Worm (Caenorhabditis elegans) whole organism, late embryonic: Measurements from ENCODE around the gene apn-1.

ENCODE experiments used
- K02D7.2 ChIP-seq: sonication (generic microtip); optimal IDR thresholded peaks from 2 replicates; lab custom pipeline; 2017; ENCODE audit warnings: mild to moderate bottlenecking, missing genetic modification characterization, missing compliant biosample characterization
- K09A11.1 ChIP-seq: sonication (generic microtip); optimal IDR thresholded peaks from 2 replicates; lab custom pipeline; 2017; ENCODE audit warnings: antibody characterized with exemption, mild to moderate bottlenecking, missing genetic modification characterization, missing compliant biosample characterization; ENCODE audit not compliant: insufficient read depth
- T23F11.4 ChIP-seq: fragments of 200-800 bp; sonication (Bioruptor generic); optimal IDR thresholded peaks from 2 replicates; lab custom pipeline; 2018; ENCODE audit warnings: mild to moderate bottlenecking, missing genetic modification characterization, missing compliant biosample characterization
- ceh-14 ChIP-seq: sonication (generic microtip); optimal IDR thresholded peaks from 2 replicates; lab custom pipeline; 2016; ENCODE audit warnings: missing genotype, missing genetic modification characterization, missing compliant biosample characterization
- ceh-19 ChIP-seq: fragments of 200-800 bp; sonication (Bioruptor generic); optimal IDR thresholded peaks from 2 replicates; lab custom pipeline; 2018; ENCODE audit warnings: mild to moderate bottlenecking, missing genetic modification characterization, missing compliant biosample characterization
- ceh-22 ChIP-seq: sonication (generic microtip); optimal IDR thresholded peaks from 2 replicates; lab custom pipeline; 2017; ENCODE audit warnings: missing biosample characterization, missing genetic modification characterization
- ceh-24 ChIP-seq: sonication (generic microtip); optimal IDR thresholded peaks from 2 replicates; lab custom pipeline; 2016; ENCODE audit warnings: mild to moderate bottlenecking, missing genetic modification characterization, missing compliant biosample characterization
- ceh-31 ChIP-seq: sonication (generic microtip); optimal IDR thresholded peaks from 2 replicates; lab custom pipeline; 2016; ENCODE audit warnings: missing genetic modification characterization, missing compliant biosample characterization
- ceh-34 ChIP-seq: sonication (generic microtip); optimal IDR thresholded peaks from 2 replicates; lab custom pipeline; 2016; ENCODE audit warnings: mild to moderate bottlenecking, missing genetic modification characterization, missing compliant biosample characterization
- ceh-48 ChIP-seq: sonication (generic microtip); optimal IDR thresholded peaks from 2 replicates; lab custom pipeline; 2016; ENCODE audit warnings: missing genetic modification characterization, inconsistent platforms, missing compliant biosample characterization
- ceh-9 ChIP-seq: sonication (generic microtip); optimal IDR thresholded peaks from 2 replicates; lab custom pipeline; 2016; ENCODE audit warnings: mild to moderate bottlenecking, missing genetic modification characterization, inconsistent platforms, missing compliant biosample characterization
- dmd-4 ChIP-seq: sonication (generic microtip); optimal IDR thresholded peaks from 2 replicates; lab custom pipeline; 2016; ENCODE audit warnings: borderline replicate concordance, missing genetic modification characterization, missing compliant biosample characterization
- dve-1 ChIP-seq: sonication (generic microtip); optimal IDR thresholded peaks from 2 replicates; lab custom pipeline; 2017; ENCODE audit warnings: antibody characterized with exemption, mild to moderate bottlenecking, missing genetic modification characterization, missing compliant biosample characterization
- elt-2 ChIP-seq: sonication (generic microtip); optimal IDR thresholded peaks from 2 replicates; lab custom pipeline; 2016; ENCODE audit warnings: missing genetic modification reagents, missing genetic modification characterization, missing compliant biosample characterization
- elt-4 ChIP-seq: sonication (generic microtip); optimal IDR thresholded peaks from 2 replicates; lab custom pipeline; 2016; ENCODE audit warnings: missing genetic modification characterization, missing compliant biosample characterization
- ets-4 ChIP-seq: sonication (generic microtip); optimal IDR thresholded peaks from 2 replicates; lab custom pipeline; 2016; ENCODE audit warnings: missing genetic modification characterization, missing compliant biosample characterization
- eyg-1 ChIP-seq: sonication (generic microtip); optimal IDR thresholded peaks from 2 replicates; lab custom pipeline; 2016; ENCODE audit warnings: missing genotype, missing genetic modification characterization, missing compliant biosample characterization
- fkh-10 ChIP-seq: fragments of 150-350 bp; optimal IDR thresholded peaks from 2 replicates; lab custom pipeline; 2014; ENCODE audit warnings: missing biosample characterization, missing genetic modification reagents, missing genetic modification characterization
- fkh-6 ChIP-seq: sonication (generic microtip); optimal IDR thresholded peaks from 2 replicates; lab custom pipeline; 2016; ENCODE audit warnings: missing genetic modification characterization, missing compliant biosample characterization
- gmeb-2 ChIP-seq: sonication (generic microtip); optimal IDR thresholded peaks from 2 replicates; lab custom pipeline; 2016; ENCODE audit warnings: missing genetic modification characterization, inconsistent platforms, missing compliant biosample characterization
- hlh-13 ChIP-seq: fragments of 200-800 bp; sonication (Bioruptor generic); optimal IDR thresholded peaks from 2 replicates; lab custom pipeline; 2018; ENCODE audit warnings: mild to moderate bottlenecking, missing genetic modification characterization, missing compliant biosample characterization
- hlh-30 ChIP-seq: sonication (generic microtip); optimal IDR thresholded peaks from 2 replicates; lab custom pipeline; 2017; ENCODE audit warnings: antibody characterized with exemption, missing genetic modification characterization, missing compliant biosample characterization; ENCODE audit not compliant: insufficient read depth
- hlh-8 ChIP-seq: sonication (generic microtip); optimal IDR thresholded peaks from 2 replicates; lab custom pipeline; 2016; ENCODE audit warnings: missing genotype, missing genetic modification characterization, missing compliant biosample characterization
- lim-6 ChIP-seq: sonication (generic microtip); optimal IDR thresholded peaks from 2 replicates; lab custom pipeline; 2016; ENCODE audit warnings: missing genetic modification characterization, missing compliant biosample characterization
- nfya-1 ChIP-seq: sonication (generic microtip); optimal IDR thresholded peaks from 2 replicates; lab custom pipeline; 2017; ENCODE audit warnings: missing genetic modification characterization, mild to moderate bottlenecking, missing compliant biosample characterization, antibody characterized with exemption, moderate library complexity
- nhr-232 ChIP-seq: sonication (generic microtip); optimal IDR thresholded peaks from 2 replicates; lab custom pipeline; 2016; ENCODE audit warnings: missing genetic modification characterization, missing compliant biosample characterization
- npax-4 ChIP-seq: sonication (generic microtip); optimal IDR thresholded peaks from 2 replicates; lab custom pipeline; 2016; ENCODE audit warnings: missing genetic modification characterization, missing compliant biosample characterization
- pat-9 ChIP-seq: fragments of 200-800 bp; sonication (Bioruptor generic); optimal IDR thresholded peaks from 2 replicates; lab custom pipeline; 2018; ENCODE audit warnings: mild to moderate bottlenecking, missing genetic modification characterization, moderate library complexity, missing compliant biosample characterization
- pha-4 ChIP-seq: fragments of 150-350 bp; optimal IDR thresholded peaks from 2 replicates; lab custom pipeline; 2018; ENCODE audit warnings: missing biosample characterization, missing genetic modification reagents, missing genetic modification characterization
- ref-2 ChIP-seq: sonication (generic microtip); optimal IDR thresholded peaks from 2 replicates; lab custom pipeline; 2016; ENCODE audit warnings: missing genetic modification characterization, missing compliant biosample characterization
- sdc-2 ChIP-seq: sonication (generic microtip); optimal IDR thresholded peaks from 2 replicates; lab custom pipeline; 2016; ENCODE audit warnings: missing genotype, missing genetic modification characterization, missing compliant biosample characterization
- syd-9 ChIP-seq: sonication (generic microtip); optimal IDR thresholded peaks from 2 replicates; lab custom pipeline; 2016; ENCODE audit warnings: mild to moderate bottlenecking, missing genetic modification characterization, moderate library complexity, missing compliant biosample characterization
- tbx-2 ChIP-seq: sonication (generic microtip); optimal IDR thresholded peaks from 2 replicates; lab custom pipeline; 2016; ENCODE audit warnings: missing genetic modification characterization, missing compliant biosample characterization
- unc-3 ChIP-seq, 2 experiments: fragments of 200-800 bp in 1 of 2; sonication (Bioruptor generic) in 1 of 2; sonication (generic microtip) in 1 of 2; conservative IDR thresholded peaks in 1 of 2; optimal IDR thresholded peaks in 1 of 2; 2 replicates each; pipeline versions ENCODE4 v1.3.6 to Lab custom; 2016 to 2022; ENCODE audit warnings: missing compliant biosample characterization in 2 of 2, missing genetic modification characterization in 2 of 2, missing genetic modification reagents in 1 of 2
- unc-42 ChIP-seq: sonication (generic microtip); optimal IDR thresholded peaks from 2 replicates; lab custom pipeline; 2016; ENCODE audit warnings: missing genotype, missing genetic modification characterization, missing compliant biosample characterization
- unc-86 ChIP-seq: sonication (generic microtip); optimal IDR thresholded peaks from 2 replicates; lab custom pipeline; 2016; ENCODE audit warnings: missing genetic modification characterization, missing compliant biosample characterization

Gene apn-1

ce11 chrII:8062334-8062791, 15.0 kb downstream of the apn-1 start, which contains the start of gene ufd-2 (continued):
- TF ChIP-seq ceh-14 (tag; lab: Kevin White, UChicago) (peak; percentile 56), ets-4 (tag; lab: Kevin White, UChicago) (peak; percentile 50), ceh-31 (tag; lab: Kevin White, UChicago) (peak; percentile 94), unc-3 (GFP tag; conservative IDR thresholded peaks at IDR 0.05; lab: Robert Waterston, UW) (0 out of 2 replicates have a peak, but pooled peaks have one; percentile 14), unc-3 (tag; optimal IDR thresholded peaks at IDR 0.05; lab: Kevin White, UChicago) (no peak), elt-2 (peak; percentile 79), pat-9 (tag; lab: Kevin White, UChicago) (no peak), nhr-232 (tag; lab: Kevin White, UChicago) (no peak), ref-2 (tag; lab: Kevin White, UChicago) (peak; percentile 82), tbx-2 (tag; lab: Kevin White, UChicago) (peak; percentile 90), unc-42 (tag; lab: Kevin White, UChicago) (peak; percentile 66), nfya-1 (tag; lab: Kevin White, UChicago) (peak; percentile 63), hlh-30 (tag; lab: Kevin White, UChicago) (no peak), unc-86 (tag; lab: Kevin White, UChicago) (peak; percentile 36), fkh-6 (tag; lab: Kevin White, UChicago) (peak; percentile 57), pha-4 (tag; lab: Kevin White, UChicago) (no peak), T23F11.4 (no peak), eyg-1 (tag; lab: Kevin White, UChicago) (no peak)

ce11 chrII:8065985-8066384, 18.6 kb downstream of the apn-1 start, which contains the start of gene pdha-1:
Gene pdha-1 (plus strand): TSS chrII:8066285.
- TF ChIP-seq ets-4 (tag; lab: Kevin White, UChicago): no peak
- no peak for TF ChIP-seq sdc-2 (tag; lab: Kevin White, UChicago)
- TF ChIP-seq fkh-10: no peak
- TF ChIP-seq dmd-4 (tag; lab: Kevin White, UChicago): no peak
- TF ChIP-seq K09A11.1 (tag; lab: Kevin White, UChicago): no peak
- no peak for TF ChIP-seq ceh-48 (tag; lab: Kevin White, UChicago)
- TF ChIP-seq pat-9 (tag; lab: Kevin White, UChicago): no peak
- no peak for TF ChIP-seq dve-1 (tag; lab: Kevin White, UChicago)
- TF ChIP-seq T23F11.4: no peak
- no peak for TF ChIP-seq lim-6 (tag; lab: Kevin White, UChicago)
- TF ChIP-seq ceh-34 (tag; lab: Kevin White, UChicago): no peak
- TF ChIP-seq ceh-22: no peak
- no peak for TF ChIP-seq ceh-9 (tag; lab: Kevin White, UChicago)
- no peak for TF ChIP-seq npax-4 (tag; lab: Kevin White, UChicago)
- no peak for TF ChIP-seq elt-4
- no peak for TF ChIP-seq ceh-19
- TF ChIP-seq syd-9 (tag; lab: Kevin White, UChicago): no peak
- no peak for TF ChIP-seq hlh-13 (GFP tag; lab: Kevin White, UChicago)
- TF ChIP-seq, all 69 proteins: peak for 0

ce11 chrII:8071012-8071625, 23.8 kb downstream of the apn-1 start:
- no peak for TF ChIP-seq ceh-48 (tag; lab: Kevin White, UChicago)
- no peak for TF ChIP-seq gmeb-2 (tag; lab: Kevin White, UChicago)
- TF ChIP-seq nhr-232 (tag; lab: Kevin White, UChicago): no peak
- no peak for TF ChIP-seq ceh-24
- peak; percentile 29 for TF ChIP-seq elt-2
- no peak for TF ChIP-seq K02D7.2 (tag; lab: Kevin White, UChicago)
- no peak for TF ChIP-seq ceh-19
- no peak for TF ChIP-seq hlh-8 (tag; lab: Kevin White, UChicago)
